Worm (Caenorhabditis elegans) whole organism, L4/young adult: ENCODE data around the gene C35C5.10.

ENCODE experiments used
- W03F9.2 ChIP-seq: fragments of 150-350 bp; optimal IDR thresholded peaks from 2 replicates; lab custom pipeline; 2014; ENCODE audit warnings: missing biosample characterization, missing genetic modification characterization
- dao-5 ChIP-seq: sonication (generic microtip); optimal IDR thresholded peaks from 2 replicates; lab custom pipeline; 2016; ENCODE audit warnings: missing genotype, missing genetic modification characterization, moderate library complexity, missing compliant biosample characterization
- him-1 ChIP-seq: sonication (generic microtip); optimal IDR thresholded peaks from 2 replicates; lab custom pipeline; 2016; ENCODE audit warnings: missing genotype, missing genetic modification reagents, missing genetic modification characterization, missing compliant biosample characterization

The C35C5.10 gene

DNA sequence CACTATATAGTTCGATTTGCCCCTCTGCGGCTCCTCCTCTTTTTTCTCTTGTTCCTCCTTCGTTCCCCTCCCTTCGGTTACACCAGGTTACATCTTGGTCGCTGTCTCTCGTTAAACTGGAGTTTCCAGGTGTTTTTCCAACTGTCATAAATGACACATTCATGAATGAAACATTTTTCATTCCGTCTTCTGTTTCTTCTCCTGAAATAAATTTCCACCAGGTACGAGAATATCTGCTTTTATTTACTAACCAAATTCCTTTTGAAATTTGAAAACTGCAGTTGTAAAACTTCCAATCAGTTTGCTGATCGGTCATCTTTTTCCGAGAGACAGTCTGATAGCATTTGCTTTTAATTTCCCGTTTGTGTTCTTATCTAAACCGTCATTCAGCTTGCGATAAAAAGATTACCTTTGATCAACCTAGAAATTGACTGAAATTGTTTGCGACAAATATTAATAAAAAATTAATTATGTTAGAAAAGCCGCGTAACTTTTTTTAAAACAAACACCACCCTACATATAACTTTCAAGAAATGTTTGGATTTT is at the start of gene C35C5.10:
TSS of gene C35C5.10 (plus strand) at position 51 of the 546 bp plus-strand sequence.
- TF ChIP-seq dao-5 (tag; lab: Kevin White, UChicago) (no peak), him-1 (no peak), W03F9.2 (no peak)

DNA sequence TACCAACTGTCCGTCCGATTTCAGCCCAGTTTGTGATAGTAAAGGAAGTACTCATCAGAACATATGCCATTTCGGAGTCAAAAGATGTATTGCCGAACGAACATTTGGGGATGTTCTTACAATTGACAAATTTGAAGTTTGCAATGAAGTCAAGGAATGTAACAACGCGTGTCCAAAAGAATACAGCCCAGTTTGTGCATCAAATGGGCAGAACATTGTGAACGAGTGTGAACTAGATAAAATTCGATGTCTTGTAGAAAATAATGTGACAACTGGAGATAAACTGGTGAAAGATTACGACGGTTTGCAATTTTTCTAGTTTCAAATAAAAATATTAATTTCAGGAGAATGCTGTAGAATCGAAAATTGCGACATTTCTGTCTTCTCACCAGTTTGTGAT is 48.2 kb upstream of the C35C5.10 start:
- TF ChIP-seq dao-5 (tag; lab: Kevin White, UChicago) = no peak

DNA sequence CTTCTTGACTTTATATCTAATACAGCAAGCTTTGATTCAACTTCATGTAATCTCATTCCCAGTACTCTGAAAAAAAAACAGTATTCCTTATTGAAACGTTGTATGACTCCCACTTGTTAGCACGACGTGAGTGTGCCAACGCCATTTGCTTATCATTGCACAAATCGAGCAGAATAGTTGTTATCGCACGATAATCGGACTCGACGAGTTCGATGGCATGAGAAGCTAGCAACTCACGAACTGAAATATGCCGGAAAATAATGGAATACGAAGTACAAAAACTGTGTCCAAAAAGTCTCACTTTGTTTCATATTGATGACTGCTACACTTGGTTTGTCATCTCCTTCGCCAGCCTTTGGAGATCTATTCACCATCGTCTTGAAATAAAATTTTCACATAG is 46.5 kb upstream of the C35C5.10 start:
- TF ChIP-seq him-1 (no peak), dao-5 (tag; lab: Kevin White, UChicago) (no peak), W03F9.2 (no peak)

DNA sequence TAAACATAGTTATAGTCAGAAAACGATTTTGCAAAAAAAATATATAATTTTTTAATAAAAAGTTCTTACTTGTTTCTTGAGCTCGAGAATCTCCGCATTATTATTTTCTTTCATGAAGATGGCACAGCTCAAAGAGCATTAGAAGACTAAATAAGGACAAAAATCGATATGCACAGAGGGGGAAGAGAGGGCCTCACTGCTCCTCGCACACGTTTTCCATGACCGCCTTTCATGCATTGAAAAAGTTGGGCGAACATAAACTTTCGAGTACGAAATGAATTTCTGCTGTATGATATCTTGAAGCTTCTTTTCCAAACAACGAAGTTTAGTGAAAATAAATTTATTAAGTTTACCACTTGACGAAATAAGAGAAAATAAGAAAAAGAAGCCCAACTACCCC is 44.8 kb upstream of the C35C5.10 start, which contains the start of gene ccdc-149:
TSS of gene ccdc-149 (minus strand) at position 221 of the 400 bp plus-strand sequence.
- TF ChIP-seq W03F9.2 (no peak), him-1 (no peak), dao-5 (tag; lab: Kevin White, UChicago) (no peak)

DNA sequence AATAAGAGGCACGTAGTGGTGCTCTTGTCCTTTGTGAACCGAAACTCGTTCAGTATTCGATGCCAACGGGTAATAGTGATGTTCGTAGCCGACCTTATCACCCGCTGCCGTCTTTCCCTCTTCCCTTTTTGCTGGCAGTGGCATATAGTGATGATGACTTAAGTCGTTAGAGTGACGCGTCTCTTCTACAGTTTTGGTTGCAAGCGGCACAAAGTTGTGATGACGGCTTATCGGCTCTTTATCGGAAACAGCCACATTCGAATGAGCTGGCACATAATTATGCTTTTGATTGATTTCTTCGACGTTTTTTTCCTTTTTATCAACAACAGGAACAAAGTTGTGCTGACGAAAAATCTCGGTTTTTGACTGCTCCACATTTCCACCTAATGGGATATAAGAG is 40.7 kb upstream of the C35C5.10 start:
- TF ChIP-seq dao-5 (tag; lab: Kevin White, UChicago) (no peak), him-1 (no peak), W03F9.2 (no peak)

DNA sequence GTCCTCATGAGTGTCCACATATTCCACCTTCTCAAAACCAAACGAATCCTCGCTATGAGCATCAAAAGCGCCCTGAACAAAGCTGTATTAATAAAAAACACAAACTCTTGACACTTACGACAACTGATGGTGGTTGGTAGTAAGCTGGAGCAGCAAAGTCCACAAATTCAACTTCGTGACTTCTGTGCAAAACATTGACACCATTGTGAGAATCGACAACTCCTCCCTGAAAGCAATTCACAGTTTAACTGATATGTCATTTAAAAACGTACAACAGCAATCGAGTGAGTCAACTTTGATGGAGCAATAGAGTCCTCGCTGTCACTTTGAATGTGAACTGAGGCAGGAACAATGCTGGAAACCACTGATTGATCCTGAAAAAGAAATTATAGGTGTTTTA is 38.6 kb upstream of the C35C5.10 start:
- TF ChIP-seq him-1 = no peak
- no peak for TF ChIP-seq dao-5 (tag; lab: Kevin White, UChicago)
- no peak for TF ChIP-seq W03F9.2

DNA sequence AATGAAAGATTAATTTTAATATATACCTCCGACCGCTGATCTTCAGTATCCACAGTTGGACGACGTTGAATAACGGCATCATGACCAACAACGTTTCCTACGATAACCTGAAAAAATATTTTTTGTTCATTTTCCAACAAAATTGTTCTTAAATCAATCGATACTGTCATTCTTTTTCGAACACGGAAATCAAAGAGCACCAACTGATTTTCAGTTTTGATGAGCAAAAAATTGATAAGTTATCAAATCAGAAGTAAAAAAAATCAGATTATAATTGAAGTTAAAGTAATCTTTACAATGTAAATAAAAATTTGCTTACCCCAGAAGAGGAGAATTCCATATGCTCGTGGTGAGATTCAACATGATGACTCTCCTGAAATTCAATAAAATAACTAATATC is 37.6 kb upstream of the C35C5.10 start:
- TF ChIP-seq dao-5 (tag; lab: Kevin White, UChicago) (no peak), W03F9.2 (no peak), him-1 (no peak)

DNA sequence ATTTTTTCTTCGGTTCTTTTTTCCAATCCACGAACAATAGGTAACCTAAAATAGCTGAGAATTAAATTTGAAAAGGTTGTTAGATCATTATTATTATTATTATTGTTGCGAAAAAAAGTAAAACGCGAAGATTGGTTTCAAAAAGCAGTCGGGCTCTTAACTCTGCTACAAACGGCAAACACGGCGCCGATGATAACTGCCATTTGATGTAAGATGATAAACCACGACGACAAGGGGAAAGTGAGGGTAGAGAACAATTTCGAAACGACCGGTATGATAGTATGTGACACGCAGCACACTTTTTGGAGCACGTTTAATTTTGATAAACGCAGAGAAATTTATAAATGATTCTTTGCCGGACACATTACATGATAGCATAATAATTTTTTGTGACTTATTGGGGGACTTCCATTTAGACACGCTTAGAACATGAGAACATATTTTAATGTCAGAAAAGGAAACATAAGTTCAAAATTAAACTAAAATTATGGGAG is 37.0 kb upstream of the C35C5.10 start, which contains the start of gene hpo-34:
TSS of gene hpo-34 (minus strand) at position 51 of the 494 bp plus-strand sequence.
- TF ChIP-seq W03F9.2 (no peak), dao-5 (tag; lab: Kevin White, UChicago) (no peak), him-1 (no peak)

DNA sequence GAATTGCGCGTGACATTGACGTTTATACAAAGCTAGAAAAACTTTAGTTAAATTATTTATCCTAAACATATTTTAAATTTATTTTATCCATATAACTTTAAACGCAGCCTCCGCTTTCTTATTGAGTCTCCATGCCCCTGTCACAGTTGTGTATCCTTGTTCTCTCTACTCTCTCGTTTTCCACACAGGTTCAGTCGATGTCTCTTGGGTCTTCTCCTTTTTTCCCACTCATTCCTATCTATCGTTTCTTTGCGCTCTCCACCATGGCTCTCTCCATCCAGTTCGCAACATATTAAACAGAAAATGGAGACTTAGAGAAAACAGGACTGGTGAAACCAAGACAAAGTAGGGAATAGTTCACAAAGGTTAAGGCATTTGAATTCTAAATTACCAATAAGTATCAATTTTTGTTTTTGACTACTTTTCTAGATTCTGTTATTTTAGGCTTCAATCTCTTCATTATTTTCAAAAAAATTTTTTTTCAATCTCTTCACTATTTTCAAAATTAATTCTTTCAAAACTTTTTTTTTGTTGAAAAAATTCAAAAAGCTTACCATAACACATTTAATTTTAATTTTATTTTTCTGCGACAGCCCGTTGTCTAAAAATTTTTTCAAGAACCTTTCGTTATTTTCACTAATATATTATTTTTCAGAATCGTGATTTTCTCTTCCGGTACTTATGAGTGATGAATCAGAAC is 33.8 kb upstream of the C35C5.10 start, which contains the start of gene sdc-2:
TSS of gene sdc-2 (plus strand) at position 650 of the 700 bp plus-strand sequence.
- TF ChIP-seq dao-5 (tag; lab: Kevin White, UChicago) = no peak
- TF ChIP-seq him-1 = peak; percentile 44

DNA sequence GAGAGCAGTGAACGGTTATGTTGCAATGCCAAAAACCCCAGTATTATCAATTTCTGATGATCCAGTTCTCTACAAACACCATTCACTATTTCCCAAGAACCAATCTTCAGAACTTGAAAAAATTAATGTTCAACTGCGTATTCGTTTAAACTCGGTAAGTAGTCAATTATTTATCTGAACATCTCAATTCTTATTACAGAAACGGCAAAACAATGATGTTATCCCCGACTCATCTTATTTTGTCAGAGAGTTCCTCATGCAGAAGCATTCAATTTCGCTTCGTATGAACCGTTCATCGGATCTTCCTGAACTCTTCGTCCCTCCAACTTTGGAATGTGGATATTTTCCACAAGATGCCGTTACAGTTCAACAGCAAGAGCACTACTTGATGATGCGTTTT is 32.3 kb upstream of the C35C5.10 start:
- TF ChIP-seq dao-5 (tag; lab: Kevin White, UChicago) (no peak), W03F9.2 (no peak), him-1 (no peak)

DNA sequence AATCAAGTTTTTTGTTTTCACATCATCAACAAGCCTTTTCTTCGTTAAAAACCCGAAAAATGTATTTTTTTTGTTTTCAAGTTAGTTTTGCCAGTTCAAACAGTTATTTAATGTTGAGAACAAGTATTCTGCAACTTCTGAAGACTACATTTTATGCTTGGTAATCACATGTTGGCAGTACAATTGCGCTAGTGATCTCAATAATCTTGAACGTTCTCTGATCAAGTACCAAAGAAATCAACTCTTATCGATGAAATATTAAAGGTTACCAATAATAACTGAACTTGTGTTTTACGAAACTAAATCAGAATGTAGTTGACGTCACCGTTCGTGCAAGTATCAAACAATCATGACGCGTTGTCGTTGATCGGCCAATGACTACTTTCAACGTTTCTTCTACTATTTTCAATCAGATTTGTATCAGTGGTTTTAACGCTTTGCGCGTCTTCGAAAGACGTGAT is 22.5 kb upstream of the C35C5.10 start, which contains the start of gene C35C5.8:
TSS of gene C35C5.8 (plus strand) at position 51 of the 461 bp plus-strand sequence.
- TF ChIP-seq W03F9.2 = no peak
- no peak for TF ChIP-seq dao-5 (tag; lab: Kevin White, UChicago)
- TF ChIP-seq him-1 = no peak

DNA sequence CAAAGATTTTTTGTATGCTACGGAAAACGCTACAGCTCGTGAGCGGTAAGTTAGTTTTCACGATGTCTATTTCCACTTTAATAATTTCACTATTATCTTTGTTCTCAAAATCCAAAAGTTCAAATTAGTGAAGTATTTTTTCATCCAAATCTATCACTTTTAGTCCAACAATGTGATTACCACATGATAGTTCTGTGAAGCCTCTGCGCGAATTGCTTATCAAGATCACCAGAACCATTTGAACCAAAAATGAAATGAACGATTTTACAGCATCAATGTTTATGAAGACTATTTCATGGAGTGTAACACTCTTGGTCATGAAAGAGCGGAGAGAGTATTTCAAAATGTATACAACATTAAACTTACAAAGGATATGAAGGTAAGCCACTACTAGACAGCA is 21.6 kb upstream of the C35C5.10 start:
- TF ChIP-seq dao-5 (tag; lab: Kevin White, UChicago) (no peak), him-1 (no peak), W03F9.2 (no peak)

DNA sequence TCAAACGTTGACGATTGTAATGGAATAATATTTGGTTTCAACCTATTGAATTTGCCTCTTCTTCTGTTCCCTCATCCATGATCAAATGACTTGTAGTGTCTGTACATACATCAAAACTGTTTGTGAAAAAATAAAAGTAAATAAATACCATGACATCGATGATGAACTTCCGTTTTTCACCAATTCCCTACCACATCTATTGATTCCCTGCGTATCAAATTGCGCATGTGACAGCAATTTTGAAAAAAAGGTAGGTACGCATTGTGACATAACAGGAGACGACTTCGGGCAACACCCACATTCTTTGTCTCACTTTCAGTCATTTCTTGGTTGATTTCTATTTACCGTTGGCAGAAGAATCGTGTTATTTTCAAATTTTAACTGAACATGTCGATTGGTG is 19.6 kb upstream of the C35C5.10 start, which contains the start of gene C35C5.9:
TSS of gene C35C5.9 (plus strand) at position 161 of the 400 bp plus-strand sequence.
- TF ChIP-seq him-1 = no peak
- TF ChIP-seq dao-5 (tag; lab: Kevin White, UChicago) = no peak
- no peak for TF ChIP-seq W03F9.2

DNA sequence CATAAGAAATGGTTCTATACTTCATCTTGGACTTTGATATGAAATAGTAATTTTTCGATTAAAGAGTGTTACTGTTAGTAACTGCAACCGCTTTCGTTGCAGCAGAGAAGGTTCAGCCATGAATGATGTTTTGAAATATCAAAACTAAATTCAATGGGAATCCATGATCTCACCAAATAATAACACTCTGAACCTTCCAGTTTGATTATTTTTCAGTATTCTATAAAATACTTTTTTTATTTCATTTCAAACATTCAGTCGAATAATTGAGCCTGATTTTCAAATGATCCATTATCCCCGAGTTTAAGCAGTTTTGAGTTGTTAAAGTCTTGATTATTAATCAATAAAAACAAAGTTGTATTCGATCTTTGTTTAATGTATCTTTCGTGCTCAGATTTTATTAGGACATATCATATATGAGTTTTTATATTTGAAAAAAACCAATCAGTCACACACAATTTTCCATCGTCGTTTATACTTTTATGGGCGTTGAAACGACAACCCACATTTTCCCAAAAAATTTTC is 18.7 kb upstream of the C35C5.10 start, which contains the start of gene gcp-2.2:
TSS of gene gcp-2.2 (plus strand) at position 475 of the 525 bp plus-strand sequence.
- TF ChIP-seq dao-5 (tag; lab: Kevin White, UChicago) = no peak
- TF ChIP-seq him-1 = no peak
- TF ChIP-seq W03F9.2 = no peak

DNA sequence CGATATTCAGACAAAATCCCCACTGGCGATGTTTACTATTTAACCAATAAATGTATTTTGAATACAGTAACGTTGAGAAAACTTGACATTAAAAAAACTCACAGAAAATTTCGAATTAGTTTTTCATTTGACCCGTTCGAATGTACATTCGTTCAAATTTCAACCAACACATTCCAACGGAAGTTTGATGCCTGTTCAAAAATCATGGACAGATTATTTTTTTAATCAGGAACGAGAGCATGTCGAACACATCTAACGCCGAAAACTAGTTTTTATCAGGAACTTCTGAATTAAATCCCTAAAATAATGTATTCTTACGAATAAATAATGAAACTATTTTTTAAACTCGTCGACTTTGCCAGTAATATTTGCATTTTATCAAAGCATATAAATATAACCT is 14.4 kb upstream of the C35C5.10 start:
- TF ChIP-seq dao-5 (tag; lab: Kevin White, UChicago) (no peak), W03F9.2 (no peak), him-1 (no peak)
